Fruit fly (Drosophila melanogaster) whole organism, embryonic: Measurements from ENCODE around the gene mthl11.

Source experiments
- Aef1 ChIP-seq: fragments of 200-800 bp; sonication (Bioruptor generic); IDR thresholded peaks from 3 replicates; pipeline ENCODE4 v1.3.6; 2022; ENCODE audit warnings: missing biosample characterization, missing genetic modification characterization
- Asciz ChIP-seq: fragments of 200-800 bp; sonication (Bioruptor generic); optimal IDR thresholded peaks from 2 replicates; lab custom pipeline; 2017; ENCODE audit warnings: missing biosample characterization, mild to moderate bottlenecking, missing genetic modification characterization, missing genetic modification reagents
- Atf6 ChIP-seq: fragments of 200-800 bp; sonication (Bioruptor generic); IDR thresholded peaks from 2 replicates; pipeline ENCODE4 v1.3.6; 2022; ENCODE audit warnings: missing biosample characterization, missing genetic modification characterization
- Awh ChIP-seq: fragments of 200-800 bp; sonication (Bioruptor generic); IDR thresholded peaks from 2 replicates; pipeline ENCODE4, ENCODE4 v1.3.6; 2022; ENCODE audit warnings: missing biosample characterization, missing genetic modification characterization
- CG10147 ChIP-seq: fragments of 200-800 bp; sonication (Bioruptor generic); optimal IDR thresholded peaks from 2 replicates; lab custom pipeline; 2019; ENCODE audit warnings: missing biosample characterization, mild to moderate bottlenecking, missing genetic modification characterization, moderate library complexity
- CG10431 ChIP-seq: fragments of 200-800 bp; sonication (Bioruptor generic); optimal IDR thresholded peaks from 3 replicates; lab custom pipeline; 2018; ENCODE audit warnings: missing biosample characterization, mild to moderate bottlenecking, missing genetic modification characterization
- CG10959 ChIP-seq: fragments of 200-800 bp; sonication (Bioruptor generic); IDR thresholded peaks from 2 replicates; pipeline ENCODE4 v1.3.6; 2022; ENCODE audit warnings: missing biosample characterization, missing genetic modification characterization
- CG12942 ChIP-seq: fragments of 200-800 bp; sonication (Bioruptor generic); optimal IDR thresholded peaks from 3 replicates; lab custom pipeline; 2016; ENCODE audit warnings: missing biosample characterization, missing genetic modification characterization
- CG13424 ChIP-seq: fragments of 200-800 bp; sonication (Bioruptor generic); optimal IDR thresholded peaks from 2 replicates; lab custom pipeline; 2019; ENCODE audit warnings: missing biosample characterization, mild to moderate bottlenecking, missing genetic modification characterization, moderate library complexity
- CG15073 ChIP-seq: fragments of 200-800 bp; sonication (Bioruptor generic); optimal IDR thresholded peaks from 2 replicates; lab custom pipeline; 2016; ENCODE audit warnings: missing biosample characterization, missing genetic modification characterization
- CG16779 ChIP-seq: fragments of 200-800 bp; sonication (Bioruptor generic); IDR thresholded peaks from 2 replicates; pipeline ENCODE4 v1.3.6; 2022; ENCODE audit warnings: missing biosample characterization, missing genetic modification characterization
- CG17568 ChIP-seq: fragments of 200-800 bp; sonication (Bioruptor generic); optimal IDR thresholded peaks from 2 replicates; lab custom pipeline; 2018; ENCODE audit warnings: missing biosample characterization, mild to moderate bottlenecking, missing genetic modification characterization, moderate library complexity
- CG2129 ChIP-seq: fragments of 200-800 bp; sonication (Bioruptor generic); IDR thresholded peaks from 2 replicates; pipeline ENCODE4 v1.3.6; 2022; ENCODE audit warnings: missing biosample characterization, missing genetic modification characterization; ENCODE audit not compliant: partially characterized antibody
- CG2199 ChIP-seq: fragments of 200-800 bp; sonication (Bioruptor generic); IDR thresholded peaks from 3 replicates; pipeline ENCODE4 v1.3.6; 2022; ENCODE audit warnings: missing biosample characterization, missing genetic modification characterization
- CG30431 ChIP-seq: fragments of 200-800 bp; sonication (Bioruptor generic); optimal IDR thresholded peaks from 2 replicates; lab custom pipeline; 2017; ENCODE audit warnings: missing biosample characterization, missing genetic modification characterization
- CG4707 ChIP-seq: fragments of 200-800 bp; sonication (Bioruptor generic); optimal IDR thresholded peaks from 2 replicates; lab custom pipeline; 2018; ENCODE audit warnings: missing biosample characterization, mild to moderate bottlenecking, missing genetic modification characterization, moderate library complexity
- CG6765 ChIP-seq: fragments of 200-800 bp; sonication (Bioruptor generic); optimal IDR thresholded peaks from 3 replicates; lab custom pipeline; 2017; ENCODE audit warnings: missing biosample characterization, mild to moderate bottlenecking, missing genetic modification characterization
- CG7357 ChIP-seq: fragments of 200-800 bp; sonication (Bioruptor generic); IDR thresholded peaks from 3 replicates; pipeline ENCODE4 v1.3.6; 2022; ENCODE audit warnings: missing biosample characterization, missing genetic modification characterization
- CG9215 ChIP-seq: fragments of 200-800 bp; sonication (Bioruptor generic); IDR thresholded peaks from 2 replicates; pipeline ENCODE4 v1.3.6; 2022; ENCODE audit warnings: missing biosample characterization, missing genetic modification characterization
- CG9727 ChIP-seq: fragments of 200-800 bp; sonication (Bioruptor generic); optimal IDR thresholded peaks from 3 replicates; lab custom pipeline; 2017; ENCODE audit warnings: missing biosample characterization, mild to moderate bottlenecking, missing genetic modification characterization
- CG9932 ChIP-seq: fragments of 200-800 bp; sonication (Bioruptor generic); IDR thresholded peaks from 2 replicates; pipeline ENCODE4 v1.3.6; 2022; ENCODE audit warnings: missing biosample characterization, missing genetic modification characterization
- Camta ChIP-seq: fragments of 200-800 bp; sonication (Bioruptor generic); optimal IDR thresholded peaks from 2 replicates; lab custom pipeline; 2016; ENCODE audit warnings: missing biosample characterization, missing genetic modification characterization
- Dek ChIP-seq: fragments of 200-800 bp; sonication (Bioruptor generic); optimal IDR thresholded peaks from 3 replicates; lab custom pipeline; 2019; ENCODE audit warnings: missing biosample characterization, mild to moderate bottlenecking, missing genetic modification characterization, moderate library complexity
- Doc2 ChIP-seq: fragments of 200-800 bp; sonication (Bioruptor generic); IDR thresholded peaks from 2 replicates; pipeline ENCODE4 v1.3.6; 2022; ENCODE audit warnings: missing biosample characterization, missing genetic modification characterization
- Doc3 ChIP-seq: fragments of 200-800 bp; sonication (Bioruptor generic); IDR thresholded peaks from 3 replicates; pipeline ENCODE4 v1.3.6; 2022; ENCODE audit warnings: missing biosample characterization, missing genetic modification characterization; ENCODE audit not compliant: partially characterized antibody
- Ets65A ChIP-seq: fragments of 200-800 bp; sonication (Bioruptor generic); peaks from one replicate; lab custom pipeline; 2016; ENCODE audit warnings: missing biosample characterization, missing genetic modification characterization
- Ets97D ChIP-seq: fragments of 200-800 bp; sonication (Bioruptor generic); optimal IDR thresholded peaks from 3 replicates; lab custom pipeline; 2016; ENCODE audit warnings: missing biosample characterization, missing genetic modification characterization
- Fer2 ChIP-seq: fragments of 200-800 bp; sonication (Bioruptor generic); optimal IDR thresholded peaks from 2 replicates; lab custom pipeline; 2018; ENCODE audit warnings: missing biosample characterization, mild to moderate bottlenecking, missing genetic modification characterization, moderate library complexity
- Fer3 ChIP-seq: fragments of 200-800 bp; sonication (Bioruptor generic); optimal IDR thresholded peaks from 2 replicates; lab custom pipeline; 2018; ENCODE audit warnings: missing biosample characterization, mild to moderate bottlenecking, missing genetic modification characterization, moderate library complexity
- Lpt ChIP-seq: fragments of >200 bp; optimal IDR thresholded peaks from 2 replicates; lab custom pipeline; 2018; ENCODE audit warnings: missing biosample characterization, missing genetic modification characterization
- Mad ChIP-seq: fragments of 200-800 bp; sonication (Bioruptor generic); optimal IDR thresholded peaks from 2 replicates; lab custom pipeline; 2016; ENCODE audit warnings: missing biosample characterization, missing genetic modification characterization
- Mrtf ChIP-seq: fragments of 200-800 bp; sonication (Bioruptor generic); IDR thresholded peaks from 3 replicates; pipeline ENCODE4 v1.3.6; 2022; ENCODE audit warnings: missing biosample characterization, missing genetic modification characterization
- NFAT ChIP-seq: fragments of 200-800 bp; sonication (Bioruptor generic); IDR thresholded peaks from 2 replicates; pipeline ENCODE4 v1.3.6; 2022; ENCODE audit warnings: missing biosample characterization, missing genetic modification characterization
- Rx ChIP-seq: fragments of 200-800 bp; sonication (Bioruptor generic); IDR thresholded peaks from 2 replicates; pipeline ENCODE4 v1.3.6; 2022; ENCODE audit warnings: missing biosample characterization, missing genetic modification characterization
- az2 ChIP-seq: fragments of 200-800 bp; sonication (Bioruptor generic); optimal IDR thresholded peaks from 3 replicates; lab custom pipeline; 2016; ENCODE audit warnings: missing biosample characterization, missing genetic modification characterization
- dpn ChIP-seq, 2 experiments: fragments of 200-800 bp; sonication (Bioruptor generic); optimal IDR thresholded peaks; 3 replicates each; lab custom pipeline; 2016; ENCODE audit warnings: missing biosample characterization in 2 of 2, missing genetic modification characterization in 2 of 2
- grau ChIP-seq: fragments of 200-800 bp; optimal IDR thresholded peaks from 3 replicates; lab custom pipeline; 2019; ENCODE audit warnings: missing biosample characterization, mild to moderate bottlenecking, missing genetic modification characterization, moderate library complexity
- gro ChIP-seq: fragments of 200-800 bp; sonication (Bioruptor generic); optimal IDR thresholded peaks from 2 replicates; lab custom pipeline; 2016; ENCODE audit warnings: missing biosample characterization, missing genetic modification characterization
- gsb-n ChIP-seq: fragments of 200-800 bp; sonication (Bioruptor generic); optimal IDR thresholded peaks from 3 replicates; lab custom pipeline; 2018; ENCODE audit warnings: missing biosample characterization, mild to moderate bottlenecking, missing genetic modification characterization
- jumu ChIP-seq: fragments of 200-800 bp; sonication (Bioruptor generic); optimal IDR thresholded peaks from 3 replicates; lab custom pipeline; 2016; ENCODE audit warnings: missing biosample characterization, missing genetic modification characterization
- lov ChIP-seq, 2 experiments: fragments of 200-800 bp in 1 of 2; fragments of >200 bp in 1 of 2; sonication (Bioruptor generic) in 1 of 2; IDR thresholded peaks in 1 of 2; optimal IDR thresholded peaks in 1 of 2; 2 replicates in 1 of 2; 3 replicates in 1 of 2; pipeline versions ENCODE4 v1.3.6 to Lab custom; 2017 to 2022; ENCODE audit warnings: missing biosample characterization in 1 of 2, missing genetic modification characterization in 1 of 2
- nau ChIP-seq: fragments of 200-800 bp; sonication (Bioruptor generic); optimal IDR thresholded peaks from 3 replicates; lab custom pipeline; 2017; ENCODE audit warnings: missing biosample characterization, mild to moderate bottlenecking, missing genetic modification characterization, missing genetic modification reagents
- otp ChIP-seq: fragments of 200-800 bp; sonication (Bioruptor generic); IDR thresholded peaks from 3 replicates; pipeline ENCODE4, ENCODE4 v1.3.6; 2022; ENCODE audit warnings: missing biosample characterization, missing genetic modification characterization
- schlank ChIP-seq: fragments of 200-800 bp; sonication (Bioruptor generic); optimal IDR thresholded peaks from 2 replicates; lab custom pipeline; 2018; ENCODE audit warnings: missing biosample characterization, mild to moderate bottlenecking, missing genetic modification characterization
- sd ChIP-seq: fragments of 200-800 bp; sonication (Bioruptor generic); optimal IDR thresholded peaks from 3 replicates; lab custom pipeline; 2018; ENCODE audit warnings: missing biosample characterization, mild to moderate bottlenecking, missing genetic modification characterization, moderate library complexity
- slbo ChIP-seq: fragments of 200-800 bp; sonication (Bioruptor generic); IDR thresholded peaks from 2 replicates; pipeline ENCODE4 v1.3.6; 2022; ENCODE audit warnings: missing biosample characterization, missing genetic modification characterization
- ttk ChIP-seq: fragments of 200-800 bp; sonication (Bioruptor generic); IDR thresholded peaks from 2 replicates; pipeline ENCODE4 v2.1.2; 2022; ENCODE audit warnings: missing biosample characterization, missing genetic modification characterization
- wek ChIP-seq: fragments of 200-800 bp; sonication (Bioruptor generic); optimal IDR thresholded peaks from 3 replicates; lab custom pipeline; 2018; ENCODE audit warnings: missing biosample characterization, mild to moderate bottlenecking, missing genetic modification characterization, moderate library complexity
- zfh2 ChIP-seq: fragments of 200-800 bp; sonication (Bioruptor generic); optimal IDR thresholded peaks from 2 replicates; lab custom pipeline; 2016; ENCODE audit warnings: missing biosample characterization, missing genetic modification characterization

mthl11 gene

DNA sequence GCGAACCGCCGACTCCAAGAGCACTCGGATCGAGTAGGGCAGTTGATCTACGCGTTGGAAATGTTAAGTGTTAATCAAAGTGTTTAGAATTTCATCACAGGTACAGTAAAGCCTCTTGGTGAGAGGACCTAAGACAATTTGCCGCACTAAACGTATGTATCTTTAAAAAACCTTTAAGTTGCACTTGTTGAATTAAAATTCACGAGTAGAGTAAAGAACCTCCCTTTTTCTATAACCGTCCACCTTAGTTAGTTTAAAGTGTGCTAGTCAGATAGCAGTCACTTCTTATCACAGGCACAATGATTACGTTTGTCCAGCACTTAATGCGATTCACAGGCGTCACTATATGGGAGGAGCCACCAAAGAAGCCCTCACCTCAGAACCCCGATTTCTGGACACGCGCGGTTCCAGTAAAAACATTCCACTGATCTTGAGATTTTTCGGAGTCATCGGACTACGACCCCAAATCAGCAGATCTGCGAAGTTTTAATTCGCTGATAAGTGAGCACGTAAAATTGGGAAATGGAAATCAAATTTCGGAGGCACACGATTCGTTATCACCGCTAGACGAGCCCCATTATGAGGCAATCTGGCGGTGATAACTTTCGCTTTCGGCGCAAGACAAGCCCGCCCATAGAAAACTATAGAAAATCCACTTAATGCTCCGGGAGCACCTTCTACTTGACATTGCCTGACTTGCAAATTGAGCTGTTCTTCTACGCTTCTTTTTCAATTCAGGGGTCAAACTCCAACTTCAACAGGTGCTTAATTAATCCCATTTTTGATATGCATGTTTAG is 11.1 kb downstream of the mthl11 start (continued):
- no peak for TF ChIP-seq CG10147 (GFP tag; lab: Kevin White, UChicago)
- peak; percentile 84 for TF ChIP-seq Ets65A (GFP tag; lab: Kevin White, UChicago)
- TF ChIP-seq NFAT (GFP tag; lab: Robert Waterston, UW) = peak; percentile 53
- TF ChIP-seq CG10959 = no peak
- peak; percentile 45 for TF ChIP-seq CG9727 (GFP tag; lab: Kevin White, UChicago)
- TF ChIP-seq Aef1 = peak; percentile 48
- TF ChIP-seq CG17568 (GFP tag; lab: Kevin White, UChicago) = no peak
- peak; percentile 44 for TF ChIP-seq schlank (tag; lab: Kevin White, UChicago)
- peak; percentile 64; the same call in 1 of the 3 replicates for TF ChIP-seq Mrtf
- TF ChIP-seq CG16779 (GFP tag; lab: Robert Waterston, UW) = no peak; the same call in 1 of the 2 replicates
- peak; percentile 40; the same call in 1 of the 2 replicates for TF ChIP-seq CG9215 (GFP tag; lab: Robert Waterston, UW)
- peak; percentile 10 for TF ChIP-seq Asciz (GFP tag; lab: Kevin White, UChicago)
- TF ChIP-seq lov (optimal IDR thresholded peaks at IDR 0.05; lab: Kevin White, UChicago) = no peak
- TF ChIP-seq lov (GFP tag; IDR thresholded peaks at IDR 0.05; lab: Robert Waterston, UW) = no peak
- TF ChIP-seq CG7357 (GFP tag; lab: Robert Waterston, UW) = no peak
- no peak for TF ChIP-seq Mad (GFP tag; lab: Kevin White, UChicago)
- peak; percentile 42; the same call in 1 of the 2 replicates for TF ChIP-seq Awh (GFP tag; lab: Robert Waterston, UW)
- no peak for TF ChIP-seq CG15073 (GFP tag; lab: Kevin White, UChicago)
- peak; percentile 80 for TF ChIP-seq Fer3
- peak; percentile 60; the same call in 1 of the 2 replicates for TF ChIP-seq slbo (GFP tag; lab: Robert Waterston, UW)
- no peak for TF ChIP-seq Ets97D (GFP tag; lab: Kevin White, UChicago)
- no peak for TF ChIP-seq Doc3 (GFP tag; lab: Robert Waterston, UW)
- peak in 1 of 2 experiments; percentile 60 for TF ChIP-seq dpn (GFP tag; optimal IDR thresholded peaks at IDR 0.05; lab: Kevin White, UChicago)
- TF ChIP-seq CG10431 (GFP tag; lab: Kevin White, UChicago) = no peak
- no peak for TF ChIP-seq Doc2 (GFP tag; lab: Robert Waterston, UW)
- TF ChIP-seq sd (tag; lab: Kevin White, UChicago) = no peak
- TF ChIP-seq CG9932 = peak; percentile 42
- TF ChIP-seq CG2199 (GFP tag; lab: Robert Waterston, UW) = no peak
- no peak for TF ChIP-seq az2 (GFP tag; lab: Kevin White, UChicago)
- no peak for TF ChIP-seq nau (GFP tag; lab: Kevin White, UChicago)
- 0 out of 2 replicates have a peak, but pooled peaks have one; percentile 36 for TF ChIP-seq Atf6 (GFP tag; lab: Robert Waterston, UW)
- TF ChIP-seq gsb-n (tag; lab: Kevin White, UChicago) = no peak
- peak; percentile 73 for TF ChIP-seq gro (GFP tag; lab: Kevin White, UChicago)
- TF ChIP-seq jumu (GFP tag; lab: Kevin White, UChicago) = peak; percentile 16
- peak; percentile 83 for TF ChIP-seq grau (tag; lab: Kevin White, UChicago)
- TF ChIP-seq CG30431 (GFP tag; lab: Kevin White, UChicago) = no peak
- TF ChIP-seq wek = no peak
- peak; percentile 65 for TF ChIP-seq Dek (tag; lab: Kevin White, UChicago)
- peak; percentile 4 for TF ChIP-seq CG13424 (tag; lab: Kevin White, UChicago)
- no peak for TF ChIP-seq CG12942 (GFP tag; lab: Kevin White, UChicago)
- TF ChIP-seq otp (GFP tag; lab: Robert Waterston, UW) = no peak
- TF ChIP-seq CG4707 (GFP tag; lab: Kevin White, UChicago) = no peak
- TF ChIP-seq Rx = no peak
- TF ChIP-seq Lpt (GFP tag; lab: Kevin White, UChicago) = no peak
- TF ChIP-seq Camta = peak; percentile 22
- TF ChIP-seq CG6765 = no peak
- TF ChIP-seq zfh2 (GFP tag; lab: Kevin White, UChicago) = peak; percentile 52
- peak; percentile 71 for TF ChIP-seq ttk
- no peak for TF ChIP-seq CG2129
- peak; percentile 36 for TF ChIP-seq Fer2 (tag; lab: Kevin White, UChicago)
